Fruit fly (Drosophila melanogaster): ENCODE results near the gene tara.

The tara gene

dm6 chr3R:16207074-16207609 is 18.3 kb upstream of the tara start (continued):
- TF ChIP-seq Adf1 (GFP tag; IDR thresholded peaks at IDR 0.05) (peak; percentile 92), CG31365 (tag; optimal IDR thresholded peaks at IDR 0.05) (peak; percentile 15), CG4360 (GFP tag; IDR thresholded peaks at IDR 0.05) (peak; percentile 87), Med (GFP tag) (peak; percentile 88), Taf1 (GFP tag; IDR thresholded peaks at IDR 0.05) (0 out of 2 replicates have a peak, but pooled peaks have one; percentile 16), CG34422 (GFP tag; IDR thresholded peaks at IDR 0.05) (peak; percentile 41; the same call in 1 of the 3 replicates), Hey (tag; optimal IDR thresholded peaks at IDR 0.05) (peak; percentile 55), yki (optimal IDR thresholded peaks at IDR 0.05) (no peak), Lpt (GFP tag; optimal IDR thresholded peaks at IDR 0.05) (no peak), CG43689 (GFP tag; IDR thresholded peaks at IDR 0.05) (no peak), CG12659 (GFP tag; optimal IDR thresholded peaks at IDR 0.05) (peak; percentile 13), Nf-YC (tag; optimal IDR thresholded peaks at IDR 0.05) (peak; percentile 24), sima (GFP tag; optimal IDR thresholded peaks at IDR 0.05) (no peak), nom (GFP tag; optimal IDR thresholded peaks at IDR 0.05) (peak; percentile 11), wdn (GFP tag; IDR thresholded peaks at IDR 0.05) (0 out of 2 replicates have a peak, but pooled peaks have one; percentile 26), unc-4 (GFP tag; IDR thresholded peaks at IDR 0.05; ENCODE audit: partially characterized antibody) (0 out of 2 replicates have a peak, but pooled peaks have one; percentile 13), Hmx (GFP tag; optimal IDR thresholded peaks at IDR 0.05) (no peak), CTCF (GFP tag; optimal IDR thresholded peaks at IDR 0.05) (no peak), Hmr (GFP tag; optimal IDR thresholded peaks at IDR 0.05) (peak; percentile 24), CG13296 (GFP tag; optimal IDR thresholded peaks at IDR 0.05) (peak; percentile 37), hb (GFP tag; IDR thresholded peaks at IDR 0.05; ENCODE audit: partially characterized antibody) (no peak), Optix (GFP tag; IDR thresholded peaks at IDR 0.05) (peak; percentile 22; the same call in 1 of the 3 replicates), ranshi (GFP tag; IDR thresholded peaks at IDR 0.05) (no peak), dmrt99B (tag; optimal IDR thresholded peaks at IDR 0.05) (peak; percentile 7), ac (GFP tag; optimal IDR thresholded peaks at IDR 0.05) (no peak), Oli (tag; optimal IDR thresholded peaks at IDR 0.05) (no peak), bab2 (GFP tag; optimal IDR thresholded peaks at IDR 0.05) (no peak), CG10209 (GFP tag; optimal IDR thresholded peaks at IDR 0.05) (peak; percentile 6), CG9932 (GFP tag; IDR thresholded peaks at IDR 0.05) (peak; percentile 62), insv (GFP tag; optimal IDR thresholded peaks at IDR 0.05) (peak in 1 of 2 experiments; percentile 17), her (GFP tag; optimal IDR thresholded peaks at IDR 0.05) (peak; percentile 33), B-H2 (GFP tag; optimal IDR thresholded peaks at IDR 0.05) (peak; percentile 60), Dad (GFP tag; optimal IDR thresholded peaks at IDR 0.05) (no peak), scrt (GFP tag; optimal IDR thresholded peaks at IDR 0.05) (peak; percentile 27), CG8478 (optimal IDR thresholded peaks at IDR 0.05) (peak; percentile 34), CG3838 (GFP tag; optimal IDR thresholded peaks at IDR 0.05) (peak; percentile 27), CG15269 (tag; optimal IDR thresholded peaks at IDR 0.05) (peak; percentile 5), Max (GFP tag; optimal IDR thresholded peaks at IDR 0.05) (no peak), E2f1 (GFP tag; IDR thresholded peaks at IDR 0.05) (no peak), grau (tag; optimal IDR thresholded peaks at IDR 0.05) (peak; percentile 45), Dip3 (GFP tag; optimal IDR thresholded peaks at IDR 0.05) (peak; percentile 3), zfh1 (GFP tag; IDR thresholded peaks at IDR 0.05) (peak; percentile 51; the same call in 2 of the 3 replicates), CG17829 (tag; optimal IDR thresholded peaks at IDR 0.05) (peak; percentile 26), Dref (GFP tag; IDR thresholded peaks at IDR 0.05) (peak; percentile 28; the same call in 1 of the 2 replicates), Trl (optimal IDR thresholded peaks at IDR 0.05) (peak in 1 of 2 experiments; percentile 11), Trl (GFP tag; optimal IDR thresholded peaks at IDR 0.05) (no peak), CG12071 (GFP tag; optimal IDR thresholded peaks at IDR 0.05) (peak; percentile 45), sr (GFP tag; IDR thresholded peaks at IDR 0.05) (peak; percentile 43; the same call in 1 of the 3 replicates), CG6254 (GFP tag; optimal IDR thresholded peaks at IDR 0.05) (peak; percentile 10), CG4617 (GFP tag; optimal IDR thresholded peaks at IDR 0.05; ENCODE audit: borderline replicate concordance) (no peak), lab (GFP tag; optimal IDR thresholded peaks at IDR 0.05) (peak; percentile 68), ftz-f1 (GFP tag; optimal IDR thresholded peaks at IDR 0.05) (peak; percentile 94)
